Worm (Caenorhabditis elegans) whole organism, mixed stage, embryonic: Measurements from ENCODE around the gene zmp-2.

Experiments
- ceh-83 ChIP-seq: fragments of 200-800 bp; sonication (Bioruptor generic); optimal IDR thresholded peaks from 2 replicates; lab custom pipeline; 2018; ENCODE audit warnings: mild to moderate bottlenecking, missing genetic modification characterization, missing compliant biosample characterization
- nhr-237 ChIP-seq: fragments of 150-350 bp; optimal IDR thresholded peaks from 2 replicates; lab custom pipeline; 2014; ENCODE audit warnings: missing biosample characterization, missing genetic modification characterization
- nhr-76 ChIP-seq: sonication (generic microtip); optimal IDR thresholded peaks from 2 replicates; lab custom pipeline; 2017; ENCODE audit warnings: missing biosample characterization, missing genetic modification characterization
- pha-4 ChIP-seq: fragments of 150-350 bp; optimal IDR thresholded peaks from 2 replicates; lab custom pipeline; 2018; ENCODE audit warnings: missing biosample characterization, missing genetic modification reagents, missing genetic modification characterization
- snpc-4 ChIP-seq: fragments of 150-350 bp; optimal IDR thresholded peaks from 2 replicates; lab custom pipeline; 2014; ENCODE audit warnings: missing biosample characterization, missing genetic modification characterization
- sptf-1 ChIP-seq: sonication (generic microtip); optimal IDR thresholded peaks from 2 replicates; lab custom pipeline; 2017; ENCODE audit warnings: mild to moderate bottlenecking, missing genetic modification characterization, moderate library complexity, missing compliant biosample characterization
- unc-39 ChIP-seq: fragments of 150-350 bp; optimal IDR thresholded peaks from 2 replicates; lab custom pipeline; 2014; ENCODE audit warnings: missing biosample characterization, missing genetic modification characterization
- zip-8 ChIP-seq: fragments of 150-350 bp; optimal IDR thresholded peaks from 2 replicates; lab custom pipeline; 2014; ENCODE audit warnings: missing biosample characterization, missing genetic modification characterization
- ztf-11 ChIP-seq: fragments of 150-350 bp; optimal IDR thresholded peaks from 2 replicates; lab custom pipeline; 2014; ENCODE audit warnings: missing biosample characterization, missing genetic modification characterization

DNA sequence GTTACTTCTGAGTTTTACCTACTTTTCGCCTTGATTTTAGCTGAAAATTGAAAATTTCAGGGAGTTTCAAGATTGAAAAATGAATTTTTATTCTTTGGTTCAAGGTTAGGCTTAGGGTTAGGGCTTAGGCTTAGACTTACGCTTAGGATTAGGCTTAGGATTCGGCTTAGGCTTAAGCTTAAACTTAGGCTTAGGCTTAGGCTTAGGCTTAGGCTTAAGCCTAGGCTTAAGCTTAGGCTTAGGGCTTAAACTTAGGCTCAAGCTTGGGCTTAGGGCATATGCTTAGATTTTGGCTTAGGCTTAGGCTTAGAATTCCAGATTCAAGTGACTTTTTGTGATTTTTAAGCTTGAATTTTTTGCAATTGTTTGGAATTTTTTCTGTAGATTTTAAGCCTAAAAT lies 47.2 kb downstream of the zmp-2 start:
- TF ChIP-seq nhr-237 (tag; lab: Kevin White, UChicago) (no peak), zip-8 (tag; lab: Kevin White, UChicago) (no peak), nhr-76 (no peak), ceh-83 (GFP tag; lab: Kevin White, UChicago) (no peak), ztf-11 (tag; lab: Kevin White, UChicago) (no peak), unc-39 (tag; lab: Kevin White, UChicago) (no peak), snpc-4 (tag; lab: Kevin White, UChicago) (no peak), pha-4 (tag; lab: Kevin White, UChicago) (no peak), sptf-1 (tag; lab: Kevin White, UChicago) (no peak)
